Worm (Caenorhabditis elegans): ENCODE results near the gene W03G11.2.

ce11 chrX:12141051-12141450, 32.6 kb upstream of the W03G11.2 start, which contains the start of gene lyst-1:
- TF ChIP-seq F39B2.1 (GFP tag; IDR thresholded peaks at IDR 0.05) (no peak), hlh-12 (tag; optimal IDR thresholded peaks at IDR 0.05) (no peak), D2030.7 (GFP tag; IDR thresholded peaks at IDR 0.05) (no peak), him-1 (tag; optimal IDR thresholded peaks at IDR 0.05) (no peak), F10E7.11 (tag; optimal IDR thresholded peaks at IDR 0.05) (no peak), gei-17 (GFP tag; optimal IDR thresholded peaks at IDR 0.05) (no peak)

All from whole organism, young adult.